Fruit fly (Drosophila melanogaster) whole organism, prepupa: ENCODE measurements around the gene osk.
A peak's percentile ranks its signal among the peaks of the same experiment; 100 is the strongest.

Experiments
- CG10631 ChIP-seq: fragments of 200-800 bp; sonication (Bioruptor generic); optimal IDR thresholded peaks from 2 replicates; lab custom pipeline; 2016; ENCODE audit warnings: missing biosample characterization, missing genetic modification characterization
- CG10669 ChIP-seq: fragments of 200-800 bp; sonication (Bioruptor generic); optimal IDR thresholded peaks from 3 replicates; lab custom pipeline; 2018; ENCODE audit warnings: missing biosample characterization, mild to moderate bottlenecking, missing genetic modification characterization, moderate library complexity
- CG11294 ChIP-seq: fragments of 200-800 bp; sonication (Bioruptor generic); IDR thresholded peaks from 2 replicates; pipeline ENCODE4 v1.3.6; 2022; ENCODE audit warnings: missing biosample characterization, missing genetic modification characterization
- CG11762 ChIP-seq: fragments of 200-800 bp; sonication (Bioruptor generic); optimal IDR thresholded peaks from 3 replicates; lab custom pipeline; 2016; ENCODE audit warnings: missing biosample characterization, missing genetic modification characterization; ENCODE audit not compliant: insufficient read depth
- CG11902 ChIP-seq: fragments of 200-800 bp; sonication (Bioruptor generic); optimal IDR thresholded peaks from 3 replicates; lab custom pipeline; 2016; ENCODE audit warnings: missing biosample characterization, missing genetic modification characterization
- CG1621 ChIP-seq: fragments of 200-800 bp; sonication (Bioruptor generic); optimal IDR thresholded peaks from 3 replicates; lab custom pipeline; 2018; ENCODE audit warnings: missing biosample characterization, mild to moderate bottlenecking, missing genetic modification characterization
- CG3032 ChIP-seq: fragments of 200-800 bp; optimal IDR thresholded peaks from 2 replicates; lab custom pipeline; 2019; ENCODE audit warnings: missing biosample characterization, mild to moderate bottlenecking, missing genetic modification characterization, moderate library complexity
- CG31627 ChIP-seq: fragments of 200-800 bp; sonication (Bioruptor generic); optimal IDR thresholded peaks from 3 replicates; lab custom pipeline; 2016; ENCODE audit warnings: missing biosample characterization, missing genetic modification characterization
- CG32006 ChIP-seq: fragments of 200-800 bp; sonication (Bioruptor generic); optimal IDR thresholded peaks from 3 replicates; lab custom pipeline; 2017; ENCODE audit warnings: missing biosample characterization, mild to moderate bottlenecking, missing genetic modification characterization
- CG34406 ChIP-seq: fragments of 200-800 bp; sonication (Bioruptor generic); optimal IDR thresholded peaks from 3 replicates; lab custom pipeline; 2016; ENCODE audit warnings: missing biosample characterization, missing genetic modification characterization
- CG6163 ChIP-seq: fragments of 200-800 bp; sonication (Bioruptor generic); IDR thresholded peaks from 3 replicates; pipeline ENCODE4 v1.3.6; 2022; ENCODE audit warnings: missing biosample characterization, missing genetic modification characterization
- CG6276 ChIP-seq: fragments of 200-800 bp; sonication (Bioruptor generic); optimal IDR thresholded peaks from 2 replicates; lab custom pipeline; 2017; ENCODE audit warnings: missing biosample characterization, mild to moderate bottlenecking, missing genetic modification characterization
- CG6792 ChIP-seq: fragments of 200-800 bp; sonication (Bioruptor generic); optimal IDR thresholded peaks from 3 replicates; lab custom pipeline; 2016; ENCODE audit warnings: missing biosample characterization, missing genetic modification characterization
- CG6808 ChIP-seq: fragments of 200-800 bp; sonication (Bioruptor generic); optimal IDR thresholded peaks from 3 replicates; lab custom pipeline; 2017; ENCODE audit warnings: missing biosample characterization, missing genetic modification characterization, mild to moderate bottlenecking, moderate library complexity, missing genetic modification reagents
- CG6854 ChIP-seq: fragments of 200-800 bp; sonication (Bioruptor generic); optimal IDR thresholded peaks from 2 replicates; lab custom pipeline; 2017; ENCODE audit warnings: missing biosample characterization, mild to moderate bottlenecking, missing genetic modification characterization
- CG9139 ChIP-seq: fragments of 200-800 bp; sonication (Bioruptor generic); optimal IDR thresholded peaks from 3 replicates; lab custom pipeline; 2017; ENCODE audit warnings: missing biosample characterization, mild to moderate bottlenecking, missing genetic modification characterization
- Eip78C ChIP-seq: fragments of 200-800 bp; sonication (Bioruptor generic); peaks from one replicate; lab custom pipeline; 2016; ENCODE audit warnings: missing biosample characterization, missing genetic modification characterization
- Ets21C ChIP-seq: fragments of 200-800 bp; sonication (Bioruptor generic); optimal IDR thresholded peaks from 3 replicates; lab custom pipeline; 2016; ENCODE audit warnings: missing biosample characterization, missing genetic modification characterization
- Ets96B ChIP-seq: fragments of 200-800 bp; optimal IDR thresholded peaks from 2 replicates; lab custom pipeline; 2019; ENCODE audit warnings: missing biosample characterization, mild to moderate bottlenecking, missing genetic modification characterization, moderate library complexity
- Gug ChIP-seq: fragments of 200-800 bp; sonication (Bioruptor generic); IDR thresholded peaks from 2 replicates; pipeline ENCODE4 v1.3.6; 2022; ENCODE audit warnings: missing biosample characterization, missing genetic modification characterization
- Hr38 ChIP-seq: sonication (Bioruptor generic); optimal IDR thresholded peaks from 2 replicates; lab custom pipeline; 2016; ENCODE audit warnings: missing biosample characterization, missing genetic modification characterization
- Hr39 ChIP-seq: fragments of 200-800 bp; sonication (Bioruptor generic); optimal IDR thresholded peaks from 2 replicates; lab custom pipeline; 2016; ENCODE audit warnings: missing biosample characterization, missing genetic modification characterization
- Hr4 ChIP-seq: fragments of 200-800 bp; sonication (Bioruptor generic); optimal IDR thresholded peaks from 3 replicates; lab custom pipeline; 2016; ENCODE audit warnings: missing biosample characterization, missing genetic modification characterization
- OdsH ChIP-seq: fragments of 200-800 bp; sonication (Bioruptor generic); optimal IDR thresholded peaks from 3 replicates; lab custom pipeline; 2016; ENCODE audit warnings: missing biosample characterization, missing genetic modification characterization
- Smox ChIP-seq: fragments of 200-800 bp; sonication (Bioruptor generic); optimal IDR thresholded peaks from 3 replicates; lab custom pipeline; 2016; ENCODE audit warnings: missing biosample characterization, missing genetic modification characterization
- Sox102F ChIP-seq: fragments of 200-800 bp; sonication (Bioruptor generic); optimal IDR thresholded peaks from 2 replicates; lab custom pipeline; 2016; ENCODE audit warnings: missing biosample characterization, mild to moderate bottlenecking, missing genetic modification characterization
- Sox14 ChIP-seq: fragments of 200-800 bp; sonication (Bioruptor generic); optimal IDR thresholded peaks from 3 replicates; lab custom pipeline; 2016; ENCODE audit warnings: missing biosample characterization, missing genetic modification characterization
- Sox15 ChIP-seq: fragments of 200-800 bp; sonication (Bioruptor generic); optimal IDR thresholded peaks from 3 replicates; lab custom pipeline; 2016; ENCODE audit warnings: missing biosample characterization, missing genetic modification characterization
- achi ChIP-seq: fragments of 200-800 bp; sonication (Bioruptor generic); optimal IDR thresholded peaks from 3 replicates; lab custom pipeline; 2016; ENCODE audit warnings: missing biosample characterization, missing genetic modification characterization
- cyc ChIP-seq: fragments of 200-800 bp; sonication (Bioruptor generic); optimal IDR thresholded peaks from 3 replicates; lab custom pipeline; 2016; ENCODE audit warnings: missing biosample characterization, missing genetic modification characterization
- dac ChIP-seq: fragments of 200-800 bp; sonication (Bioruptor generic); optimal IDR thresholded peaks from 2 replicates; lab custom pipeline; 2017; ENCODE audit warnings: missing biosample characterization, mild to moderate bottlenecking, missing genetic modification characterization
- dsx ChIP-seq: fragments of 200-800 bp; optimal IDR thresholded peaks from 3 replicates; lab custom pipeline; 2019; ENCODE audit warnings: missing biosample characterization, mild to moderate bottlenecking, missing genetic modification characterization, moderate library complexity; ENCODE audit not compliant: poor library complexity, severe bottlenecking
- eg ChIP-seq: fragments of 200-800 bp; sonication (Bioruptor generic); IDR thresholded peaks from 3 replicates; pipeline ENCODE4 v1.3.6; 2022; ENCODE audit warnings: missing biosample characterization, missing genetic modification characterization
- esn ChIP-seq: fragments of 200-800 bp; sonication (Bioruptor generic); optimal IDR thresholded peaks from 2 replicates; lab custom pipeline; 2016; ENCODE audit warnings: missing biosample characterization, mild to moderate bottlenecking, missing genetic modification characterization, moderate library complexity
- fd59A ChIP-seq: fragments of 200-800 bp; sonication (Bioruptor generic); optimal IDR thresholded peaks from 2 replicates; lab custom pipeline; 2017; ENCODE audit warnings: missing biosample characterization, mild to moderate bottlenecking, missing genetic modification characterization, missing genetic modification reagents
- fd85E ChIP-seq: fragments of 200-800 bp; sonication (Bioruptor generic); optimal IDR thresholded peaks from 3 replicates; lab custom pipeline; 2016; ENCODE audit warnings: missing biosample characterization, missing genetic modification characterization
- fkh ChIP-seq: fragments of 200-800 bp; sonication (Bioruptor generic); optimal IDR thresholded peaks from 3 replicates; lab custom pipeline; 2017; ENCODE audit warnings: missing biosample characterization, mild to moderate bottlenecking, missing genetic modification characterization, moderate library complexity
- net ChIP-seq: fragments of 200-800 bp; sonication (Bioruptor generic); optimal IDR thresholded peaks from 3 replicates; lab custom pipeline; 2016; ENCODE audit warnings: missing biosample characterization, missing genetic modification characterization
- pdm3 ChIP-seq: fragments of 200-800 bp; sonication (Bioruptor generic); optimal IDR thresholded peaks from 3 replicates; lab custom pipeline; 2016; ENCODE audit warnings: missing biosample characterization, missing genetic modification characterization
- salr ChIP-seq, 2 experiments: fragments of 200-800 bp; sonication (Bioruptor generic); optimal IDR thresholded peaks; 3 replicates each; lab custom pipeline; 2016 to 2018; ENCODE audit warnings: missing biosample characterization in 2 of 2, missing genetic modification characterization in 2 of 2, mild to moderate bottlenecking in 1 of 2
- spab ChIP-seq: fragments of 200-800 bp; sonication (Bioruptor generic); optimal IDR thresholded peaks from 2 replicates; lab custom pipeline; 2017; ENCODE audit warnings: missing biosample characterization, mild to moderate bottlenecking, missing genetic modification characterization, missing genetic modification reagents
- ss ChIP-seq, 2 experiments: fragments of 200-800 bp; sonication (Bioruptor generic); optimal IDR thresholded peaks; 2 replicates in 1 of 2; 3 replicates in 1 of 2; lab custom pipeline; 2017 to 2018; ENCODE audit warnings: mild to moderate bottlenecking in 2 of 2, missing biosample characterization in 2 of 2, missing genetic modification characterization in 2 of 2, moderate library complexity in 1 of 2
- svp ChIP-seq: fragments of 200-800 bp; sonication (Bioruptor generic); peaks from one replicate; lab custom pipeline; 2016; ENCODE audit warnings: missing biosample characterization, missing genetic modification characterization
- topi ChIP-seq: fragments of 200-800 bp; sonication (Bioruptor generic); optimal IDR thresholded peaks from 3 replicates; lab custom pipeline; 2016; ENCODE audit warnings: missing biosample characterization, missing genetic modification characterization
- vri ChIP-seq: fragments of 200-800 bp; sonication (Bioruptor generic); optimal IDR thresholded peaks from 3 replicates; lab custom pipeline; 2016; ENCODE audit warnings: missing biosample characterization, mild to moderate bottlenecking, missing genetic modification characterization

Gene osk

dm6 chr3R:8944866-8945265, 9.9 kb downstream of the osk start, which contains the start of gene CG11964 (continued):
- TF ChIP-seq CG31627 (GFP tag; lab: Kevin White, UChicago) (peak; percentile 53), dsx (peak; percentile 18), Sox102F (no peak), CG11294 (GFP tag; lab: Robert Waterston, UW) (no peak), CG6808 (no peak), CG1621 (tag; lab: Kevin White, UChicago) (peak; percentile 1), Ets21C (GFP tag; lab: Kevin White, UChicago) (peak; percentile 30), salr (GFP tag; optimal IDR thresholded peaks at IDR 0.05; lab: Kevin White, UChicago) (no peak), fd59A (GFP tag; lab: Kevin White, UChicago) (no peak), Sox14 (peak; percentile 50), CG6792 (GFP tag; lab: Kevin White, UChicago) (no peak), CG34406 (no peak), spab (GFP tag; lab: Kevin White, UChicago) (no peak), CG10631 (no peak), Eip78C (GFP tag; lab: Kevin White, UChicago) (peak; percentile 39), vri (GFP tag; lab: Kevin White, UChicago) (peak; percentile 5), CG6163 (no peak), Hr4 (GFP tag; lab: Kevin White, UChicago) (peak; percentile 11), svp (GFP tag; lab: Kevin White, UChicago) (peak; percentile 44), ss (GFP tag; optimal IDR thresholded peaks at IDR 0.05; lab: Kevin White, UChicago) (no peak), OdsH (GFP tag; lab: Kevin White, UChicago) (peak; percentile 20), Hr39 (GFP tag; lab: Kevin White, UChicago) (no peak), dac (GFP tag; lab: Kevin White, UChicago) (no peak), Gug (GFP tag; lab: Robert Waterston, UW) (peak; percentile 8; the same call in 1 of the 2 replicates)

DNA sequence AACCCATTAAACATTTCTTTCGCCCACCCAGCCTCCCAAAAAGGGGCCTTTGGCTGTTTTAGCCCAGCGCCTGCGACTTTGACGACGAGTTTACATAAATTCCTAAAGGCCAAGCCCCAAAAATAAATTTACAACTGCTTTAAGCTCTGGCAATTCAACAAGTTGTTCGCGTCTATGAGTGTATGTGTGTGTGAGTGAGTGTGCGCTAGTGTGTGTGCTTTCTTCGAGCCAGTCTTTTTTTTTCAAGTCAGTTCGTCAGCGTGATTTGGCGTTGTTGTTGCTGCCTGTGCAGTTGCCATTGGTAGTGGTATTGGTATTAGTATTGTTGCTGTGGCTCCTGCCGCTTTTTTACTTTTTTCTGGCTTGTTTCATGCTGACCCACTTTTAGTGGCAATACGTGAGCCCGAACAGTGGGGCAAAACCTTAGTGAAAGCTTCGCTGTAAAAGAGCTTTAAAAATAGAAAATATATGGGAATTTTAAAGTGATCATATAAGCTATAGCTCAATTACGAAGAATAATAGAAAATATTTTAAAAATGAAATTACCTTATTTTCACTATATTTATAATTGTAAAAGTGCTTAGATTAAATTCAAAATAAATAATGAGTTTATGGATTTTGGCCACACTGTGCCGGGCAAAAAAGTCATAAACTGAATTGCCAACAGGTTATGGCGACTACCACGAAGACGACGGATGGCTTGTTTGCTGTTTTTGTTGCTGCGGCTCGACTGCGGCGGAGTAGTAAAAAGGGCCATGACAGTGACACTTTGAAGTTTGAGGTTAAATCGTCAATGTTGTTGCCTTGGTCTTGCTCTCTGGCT, 10.8 kb downstream of the osk start:
- TF ChIP-seq CG32006, result peak; percentile 95
- peak; percentile 93 for TF ChIP-seq esn (GFP tag; lab: Kevin White, UChicago)
- TF ChIP-seq Ets96B (tag; lab: Kevin White, UChicago), result peak; percentile 81
- no peak for TF ChIP-seq Hr38 (GFP tag; lab: Kevin White, UChicago)
- peak; percentile 74 for TF ChIP-seq CG1621 (tag; lab: Kevin White, UChicago)
- peak; percentile 75 for TF ChIP-seq CG11762 (GFP tag; lab: Kevin White, UChicago)
- peak; percentile 91 for TF ChIP-seq CG6808
- TF ChIP-seq spab (GFP tag; lab: Kevin White, UChicago), result peak; percentile 82
- TF ChIP-seq Ets21C (GFP tag; lab: Kevin White, UChicago), result peak; percentile 71
- peak; percentile 92 for TF ChIP-seq CG6792 (GFP tag; lab: Kevin White, UChicago)
- TF ChIP-seq net (GFP tag; lab: Kevin White, UChicago), result peak; percentile 93
- TF ChIP-seq CG9139 (GFP tag; lab: Kevin White, UChicago), result peak; percentile 86
- peak; percentile 83 for TF ChIP-seq CG10669 (GFP tag; lab: Kevin White, UChicago)
- peak; percentile 80 for TF ChIP-seq CG6854 (GFP tag; lab: Kevin White, UChicago)
- peak; percentile 91 for TF ChIP-seq eg (GFP tag; lab: Robert Waterston, UW)
- peak; percentile 84 for TF ChIP-seq Sox14
- TF ChIP-seq fd85E (GFP tag; lab: Kevin White, UChicago), result peak; percentile 59
- TF ChIP-seq CG11902 (GFP tag; lab: Kevin White, UChicago), result peak; percentile 86
- peak; percentile 71 for TF ChIP-seq CG31627 (GFP tag; lab: Kevin White, UChicago)
- peak; percentile 79 for TF ChIP-seq Sox15 (GFP tag; lab: Kevin White, UChicago)
- peak; percentile 89 for TF ChIP-seq Smox
- TF ChIP-seq fd59A (GFP tag; lab: Kevin White, UChicago), result peak; percentile 84
- peak; percentile 91 for TF ChIP-seq CG6276 (GFP tag; lab: Kevin White, UChicago)
- TF ChIP-seq CG10631, result peak; percentile 90
- peak; percentile 59 for TF ChIP-seq CG11294 (GFP tag; lab: Robert Waterston, UW)
- TF ChIP-seq CG3032 (tag; lab: Kevin White, UChicago), result peak; percentile 87
- peak; percentile 66 for TF ChIP-seq Hr39 (GFP tag; lab: Kevin White, UChicago)
- TF ChIP-seq achi (GFP tag; lab: Kevin White, UChicago), result peak; percentile 94
- TF ChIP-seq pdm3, result peak; percentile 88
- peak; percentile 80 for TF ChIP-seq cyc (GFP tag; lab: Kevin White, UChicago)
- TF ChIP-seq topi, result peak; percentile 91
- TF ChIP-seq Eip78C (GFP tag; lab: Kevin White, UChicago), result peak; percentile 98
- TF ChIP-seq vri (GFP tag; lab: Kevin White, UChicago), result peak; percentile 78
- TF ChIP-seq CG6163, result peak; percentile 83
- peak; percentile 43 for TF ChIP-seq fkh
- TF ChIP-seq OdsH (GFP tag; lab: Kevin White, UChicago), result peak; percentile 90
- peak; percentile 94 for TF ChIP-seq svp (GFP tag; lab: Kevin White, UChicago)
- peak; percentile 88 for TF ChIP-seq Hr4 (GFP tag; lab: Kevin White, UChicago)
